Fruit fly (Drosophila melanogaster) whole organism, wandering third instar larva: ENCODE results near the gene CG14982.

Experiments used
- Abd-B ChIP-seq: fragments of >200 bp; optimal IDR thresholded peaks from 2 replicates; lab custom pipeline; 2017; ENCODE audit warnings: missing biosample characterization, missing genetic modification characterization
- CG32264 ChIP-seq: fragments of 200-800 bp; sonication (Bioruptor generic); optimal IDR thresholded peaks from 2 replicates; lab custom pipeline; 2016; ENCODE audit warnings: missing biosample characterization, missing genetic modification characterization
- CG9705 ChIP-seq: fragments of 200-800 bp; sonication (Bioruptor generic); optimal IDR thresholded peaks from 2 replicates; lab custom pipeline; 2018; ENCODE audit warnings: missing biosample characterization, mild to moderate bottlenecking, missing genetic modification characterization
- CrebA ChIP-seq: fragments of 200-800 bp; sonication (Bioruptor generic); optimal IDR thresholded peaks from 2 replicates; lab custom pipeline; 2016; ENCODE audit warnings: missing biosample characterization, mild to moderate bottlenecking, missing genetic modification characterization, borderline replicate concordance
- Dfd ChIP-seq: fragments of >200 bp; optimal IDR thresholded peaks from 2 replicates; lab custom pipeline; 2017; ENCODE audit warnings: missing biosample characterization, missing genetic modification characterization
- Dif ChIP-seq: fragments of 200-275, 200-300 bp; sonication (Bioruptor generic); optimal IDR thresholded peaks from 2 replicates; lab custom pipeline; 2018; ENCODE audit warnings: missing biosample characterization, missing genetic modification characterization; ENCODE audit not compliant: partially characterized antibody
- GATAd ChIP-seq: sonication (Bioruptor generic); optimal IDR thresholded peaks from 2 replicates; lab custom pipeline; 2016; ENCODE audit warnings: missing biosample characterization, missing genetic modification characterization
- HLH106 ChIP-seq: fragments of 200-800 bp; optimal IDR thresholded peaks from 3 replicates; lab custom pipeline; 2019; ENCODE audit warnings: missing biosample characterization, mild to moderate bottlenecking, missing genetic modification characterization, moderate library complexity
- Hnf4 ChIP-seq: fragments of 200-800 bp; sonication (Bioruptor generic); optimal IDR thresholded peaks from 2 replicates; lab custom pipeline; 2016; ENCODE audit warnings: missing biosample characterization, mild to moderate bottlenecking, missing genetic modification characterization
- Hr78 ChIP-seq: fragments of >200 bp; optimal IDR thresholded peaks from 2 replicates; lab custom pipeline; 2017; ENCODE audit warnings: missing biosample characterization, missing genetic modification characterization
- Hr83 ChIP-seq: fragments of 200-300 bp; sonication (Bioruptor generic); optimal IDR thresholded peaks from 2 replicates; lab custom pipeline; 2016; ENCODE audit warnings: missing biosample characterization, mild to moderate bottlenecking, missing genetic modification characterization, moderate library complexity; ENCODE audit not compliant: poor library complexity, severe bottlenecking
- Jra ChIP-seq: sonication (Bioruptor generic); optimal IDR thresholded peaks from 2 replicates; lab custom pipeline; 2016; ENCODE audit warnings: missing biosample characterization, missing genetic modification characterization
- Mio ChIP-seq: sonication (Bioruptor generic); optimal IDR thresholded peaks from 2 replicates; lab custom pipeline; 2016; ENCODE audit warnings: missing biosample characterization, missing genetic modification characterization
- Myc ChIP-seq: fragments of >200 bp; optimal IDR thresholded peaks from 2 replicates; lab custom pipeline; 2017
- N ChIP-seq: fragments of >200 bp; optimal IDR thresholded peaks from 2 replicates; lab custom pipeline; 2018; ENCODE audit warnings: missing biosample characterization, missing external identifiers, missing genetic modification characterization
- OdsH ChIP-seq: fragments of 200-800 bp; sonication (Bioruptor generic); optimal IDR thresholded peaks from 2 replicates; lab custom pipeline; 2016; ENCODE audit warnings: missing biosample characterization, mild to moderate bottlenecking, missing genetic modification characterization
- Rel ChIP-seq, 2 experiments: fragments of 200-800 bp; sonication (Bioruptor generic) in 1 of 2; optimal IDR thresholded peaks; 2 replicates in 1 of 2; 3 replicates in 1 of 2; lab custom pipeline; 2016 to 2019; ENCODE audit warnings: mild to moderate bottlenecking in 2 of 2, missing biosample characterization in 2 of 2, missing genetic modification characterization in 2 of 2, moderate library complexity in 1 of 2
- Sp1 ChIP-seq: fragments of 200-800 bp; sonication (Bioruptor generic); optimal IDR thresholded peaks from 3 replicates; lab custom pipeline; 2019; ENCODE audit warnings: missing biosample characterization, mild to moderate bottlenecking, missing genetic modification characterization, moderate library complexity
- Vsx2 ChIP-seq: fragments of 200-300, 225-300 bp; sonication (Bioruptor generic); optimal IDR thresholded peaks from 2 replicates; lab custom pipeline; 2018; ENCODE audit warnings: missing biosample characterization, missing genetic modification characterization; ENCODE audit not compliant: partially characterized antibody
- br ChIP-seq: fragments of 200-800 bp; sonication (Bioruptor generic); optimal IDR thresholded peaks from 2 replicates; lab custom pipeline; 2016; ENCODE audit warnings: missing biosample characterization, missing genetic modification characterization
- brk ChIP-seq: fragments of 200-800 bp; sonication (Bioruptor generic); optimal IDR thresholded peaks from 2 replicates; lab custom pipeline; 2016; ENCODE audit warnings: missing biosample characterization, mild to moderate bottlenecking, missing genetic modification characterization
- dl ChIP-seq, 2 experiments: fragments of 175-275, 200-275 bp in 1 of 2; fragments of 200-275 bp in 1 of 2; sonication (Bioruptor generic); optimal IDR thresholded peaks; lab custom pipeline; 2018; ENCODE audit warnings: mild to moderate bottlenecking in 2 of 2, missing biosample characterization in 2 of 2, missing genetic modification characterization in 2 of 2, moderate library complexity in 2 of 2; ENCODE audit not compliant: partially characterized antibody in 2 of 2, insufficient read depth in 1 of 2
- dmrt93B ChIP-seq: fragments of 200-800 bp; sonication (Bioruptor generic); optimal IDR thresholded peaks from 2 replicates; lab custom pipeline; 2018; ENCODE audit warnings: missing biosample characterization, mild to moderate bottlenecking, missing genetic modification characterization
- dsf ChIP-seq: sonication (Bioruptor generic); optimal IDR thresholded peaks from 2 replicates; lab custom pipeline; 2016; ENCODE audit warnings: missing biosample characterization, missing genetic modification characterization, borderline replicate concordance
- ey ChIP-seq: fragments of 200-800 bp; sonication (Bioruptor generic); optimal IDR thresholded peaks from 2 replicates; lab custom pipeline; 2016; ENCODE audit warnings: missing biosample characterization, missing genetic modification characterization
- foxo ChIP-seq, 2 experiments: fragments of 200-800 bp; sonication (Bioruptor generic); optimal IDR thresholded peaks; 2 replicates in 1 of 2; 3 replicates in 1 of 2; lab custom pipeline; 2016 to 2017; ENCODE audit warnings: missing biosample characterization in 2 of 2, missing genetic modification characterization in 2 of 2
- fru ChIP-seq: fragments of 200-800 bp; sonication (Bioruptor generic); optimal IDR thresholded peaks from 3 replicates; lab custom pipeline; 2016; ENCODE audit warnings: missing biosample characterization, mild to moderate bottlenecking, missing genetic modification characterization
- h ChIP-seq: fragments of 200-800 bp; sonication (Bioruptor generic); optimal IDR thresholded peaks from 3 replicates; lab custom pipeline; 2016; ENCODE audit warnings: missing biosample characterization, mild to moderate bottlenecking, missing genetic modification characterization
- jim ChIP-seq: fragments of 175-275, 200-325 bp; sonication (Bioruptor generic); optimal IDR thresholded peaks from 2 replicates; lab custom pipeline; 2016; ENCODE audit warnings: missing biosample characterization, mild to moderate bottlenecking, missing genetic modification characterization
- lola ChIP-seq: fragments of >200 bp; optimal IDR thresholded peaks from 2 replicates; lab custom pipeline; 2017; ENCODE audit warnings: missing biosample characterization, missing genetic modification characterization
- pan ChIP-seq: fragments of >200 bp; optimal IDR thresholded peaks from 2 replicates; lab custom pipeline; 2017
- psq ChIP-seq: fragments of 200-800 bp; sonication (Bioruptor generic); optimal IDR thresholded peaks from 3 replicates; lab custom pipeline; 2017; ENCODE audit warnings: missing biosample characterization, mild to moderate bottlenecking, missing genetic modification characterization, moderate library complexity
- rgr ChIP-seq: fragments of 200-800 bp; sonication (Bioruptor generic); optimal IDR thresholded peaks from 3 replicates; lab custom pipeline; 2016; ENCODE audit warnings: missing biosample characterization, mild to moderate bottlenecking, missing genetic modification characterization
- sage ChIP-seq: fragments of 200-800 bp; sonication (Bioruptor generic); optimal IDR thresholded peaks from 2 replicates; lab custom pipeline; 2016; ENCODE audit warnings: missing biosample characterization, mild to moderate bottlenecking, missing genetic modification characterization
- sv ChIP-seq: fragments of 200-800 bp; sonication (Bioruptor generic); optimal IDR thresholded peaks from 3 replicates; lab custom pipeline; 2016; ENCODE audit warnings: missing biosample characterization, missing genetic modification characterization
- tai ChIP-seq: sonication (Bioruptor generic); optimal IDR thresholded peaks from 2 replicates; lab custom pipeline; 2016; ENCODE audit warnings: missing biosample characterization, missing genetic modification characterization
- usp ChIP-seq: fragments of >200 bp; optimal IDR thresholded peaks from 2 replicates; lab custom pipeline; 2017; ENCODE audit warnings: missing biosample characterization, missing genetic modification characterization
- woc ChIP-seq: sonication (Bioruptor generic); optimal IDR thresholded peaks from 2 replicates; lab custom pipeline; 2016; ENCODE audit warnings: missing biosample characterization, mild to moderate bottlenecking, missing genetic modification characterization

Gene CG14982

DNA sequence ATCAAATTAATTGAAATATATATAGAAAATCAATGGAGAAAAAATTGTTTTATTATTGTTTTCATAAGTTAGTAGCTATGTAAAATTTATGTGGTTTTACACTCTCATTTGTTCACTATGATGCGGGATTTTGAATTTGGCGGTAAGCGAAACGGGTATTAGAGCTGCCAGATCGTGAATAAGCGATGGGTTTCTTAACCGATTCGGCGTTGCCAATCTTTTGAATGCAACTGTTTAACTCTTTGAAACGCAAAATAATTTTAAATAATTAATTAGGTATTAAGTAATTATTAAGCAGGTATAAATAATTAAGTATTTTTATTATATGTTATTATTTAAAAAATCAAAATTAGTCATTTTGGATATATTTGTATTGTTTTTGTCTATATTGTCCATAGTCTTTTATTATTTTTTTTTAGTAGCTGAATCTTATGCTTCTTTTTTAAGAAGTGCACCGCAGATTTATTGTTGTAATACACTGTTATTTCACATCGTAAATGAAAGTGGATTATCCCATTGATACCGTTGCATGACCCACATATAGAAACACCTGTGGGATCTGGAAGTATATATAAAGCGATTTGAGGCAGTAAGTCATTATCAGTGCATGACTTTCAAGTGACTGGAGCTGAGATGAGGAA, 4.9 kb downstream of the CG14982 start, which contains the start of gene CG10853:
Gene CG10853, plus strand, starts transcription at position 591 of the 641 bp plus-strand sequence.
- no peak for TF ChIP-seq rgr
- no peak for TF ChIP-seq Rel (GFP tag; optimal IDR thresholded peaks at IDR 0.05; lab: Kevin White, UChicago)
- TF ChIP-seq Rel (tag; optimal IDR thresholded peaks at IDR 0.05; lab: Kevin White, UChicago): no peak
- no peak for TF ChIP-seq Mio
- TF ChIP-seq sage (GFP tag; lab: Kevin White, UChicago): peak; percentile 26
- TF ChIP-seq, all 38 proteins: peak for 1

DNA sequence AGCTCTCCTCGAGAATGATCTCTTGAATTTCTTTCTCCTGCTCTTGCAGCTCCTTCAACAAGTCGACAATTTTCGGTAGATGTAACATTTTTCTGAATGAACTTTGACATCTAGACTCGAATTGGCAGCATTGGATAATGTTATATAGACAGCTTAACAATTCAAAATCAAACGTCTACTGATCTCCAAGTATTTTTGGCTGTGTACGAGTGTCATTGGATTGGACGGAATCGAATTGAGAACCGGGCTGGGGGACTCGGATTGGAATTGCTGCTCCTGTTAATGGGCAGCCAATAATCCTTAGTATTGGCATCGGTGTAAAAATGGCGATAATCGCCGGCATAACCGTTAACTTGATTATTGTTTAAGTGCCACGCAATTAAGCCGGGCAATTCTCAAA, 6.7 kb downstream of the CG14982 start, which contains the start of gene CG14983:
Gene CG14983, minus strand, starts transcription at position 101 of the 400 bp plus-strand sequence.
- TF ChIP-seq psq (GFP tag; lab: Kevin White, UChicago) (no peak), Hr78 (GFP tag; lab: Kevin White, UChicago) (no peak), OdsH (GFP tag; lab: Kevin White, UChicago) (no peak), Abd-B (GFP tag; lab: Kevin White, UChicago) (no peak), ey (no peak), CG9705 (GFP tag; lab: Kevin White, UChicago) (no peak), h (no peak), Myc (lab: Kevin White, UChicago) (no peak), CG32264 (no peak), GATAd (no peak), foxo (GFP tag; optimal IDR thresholded peaks at IDR 0.05; lab: Kevin White, UChicago) (no peak), jim (no peak), usp (no peak)

DNA sequence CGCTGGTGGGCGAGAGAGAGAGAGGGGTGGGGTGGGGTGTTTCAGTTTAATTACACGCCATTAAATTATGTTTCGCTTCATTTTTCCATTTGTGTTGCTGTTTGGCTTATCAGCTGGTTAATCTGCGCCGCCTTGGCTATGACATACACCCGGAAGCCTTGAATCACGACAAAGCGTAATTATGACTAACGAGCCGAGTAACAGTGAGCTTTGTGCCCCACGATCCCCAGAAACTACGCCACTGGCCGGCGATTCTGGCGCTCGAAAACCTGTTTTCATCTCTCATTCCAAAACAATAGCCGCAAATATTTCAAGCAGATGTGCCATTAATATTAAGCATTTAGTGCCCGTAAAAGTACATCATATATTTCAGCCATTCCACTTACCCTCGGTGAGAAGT, 9.4 kb downstream of the CG14982 start:
- no peak for TF ChIP-seq Sp1 (GFP tag; lab: Kevin White, UChicago)
- TF ChIP-seq dl (GFP tag; optimal IDR thresholded peaks at IDR 0.05; lab: Kevin White, UChicago; ENCODE audit: insufficient read depth in 1 of 2, partially characterized antibody in 2 of 2): no peak
- TF ChIP-seq usp: no peak
- TF ChIP-seq Dfd (GFP tag; lab: Kevin White, UChicago): no peak
- TF ChIP-seq CG32264: no peak
- no peak for TF ChIP-seq lola (GFP tag; lab: Kevin White, UChicago)
- no peak for TF ChIP-seq Jra (GFP tag; lab: Kevin White, UChicago)
- TF ChIP-seq pan (lab: Kevin White, UChicago): no peak
- no peak for TF ChIP-seq brk

DNA sequence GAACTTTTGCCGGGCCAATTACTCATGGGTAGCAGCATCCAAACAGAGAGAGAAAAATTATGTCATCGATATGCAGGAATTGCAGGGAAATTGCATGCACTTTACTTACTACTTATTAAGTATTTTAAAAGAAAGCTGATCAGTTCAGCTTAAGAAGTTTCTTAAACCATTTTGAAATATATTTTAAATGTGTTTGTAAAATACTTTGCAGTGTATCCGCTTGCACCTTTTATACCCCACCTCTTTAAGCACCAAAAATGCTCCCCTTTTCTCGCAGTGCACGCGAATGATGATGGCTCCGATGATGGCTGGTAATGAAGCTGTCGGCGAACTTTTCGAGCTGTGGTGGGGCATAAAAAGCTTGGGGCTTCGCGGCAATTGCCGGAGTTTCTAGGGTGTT, 10.0 kb downstream of the CG14982 start, which contains the start of gene CG14984:
Gene CG14984, minus strand, starts transcription at position 83 of the 400 bp plus-strand sequence.
- TF ChIP-seq sv (GFP tag; lab: Kevin White, UChicago) (no peak), Mio (no peak), Dfd (GFP tag; lab: Kevin White, UChicago) (no peak), br (GFP tag; lab: Kevin White, UChicago) (peak; percentile 80), sage (GFP tag; lab: Kevin White, UChicago) (peak; percentile 69), foxo (GFP tag; optimal IDR thresholded peaks at IDR 0.05; lab: Kevin White, UChicago) (peak in 1 of 2 experiments; percentile 84), HLH106 (peak; percentile 81), ey (peak; percentile 85), h (peak; percentile 92), Hr83 (GFP tag; lab: Kevin White, UChicago) (no peak), fru (GFP tag; lab: Kevin White, UChicago) (peak; percentile 84), CG9705 (GFP tag; lab: Kevin White, UChicago) (peak; percentile 28), Hnf4 (GFP tag; lab: Kevin White, UChicago) (no peak), lola (GFP tag; lab: Kevin White, UChicago) (no peak), Vsx2 (GFP tag; lab: Kevin White, UChicago) (no peak), pan (lab: Kevin White, UChicago) (no peak), rgr (peak; percentile 81), CrebA (GFP tag; lab: Kevin White, UChicago) (no peak), OdsH (GFP tag; lab: Kevin White, UChicago) (peak; percentile 83), Jra (GFP tag; lab: Kevin White, UChicago) (peak; percentile 32), N (GFP tag; lab: Kevin White, UChicago) (no peak), Rel (GFP tag; optimal IDR thresholded peaks at IDR 0.05; lab: Kevin White, UChicago) (peak; percentile 6), Rel (tag; optimal IDR thresholded peaks at IDR 0.05; lab: Kevin White, UChicago) (no peak), GATAd (no peak), dl (GFP tag; optimal IDR thresholded peaks at IDR 0.05; lab: Kevin White, UChicago; ENCODE audit: insufficient read depth in 1 of 2, partially characterized antibody in 2 of 2) (no peak), Sp1 (GFP tag; lab: Kevin White, UChicago) (peak; percentile 58), brk (peak; percentile 63), psq (GFP tag; lab: Kevin White, UChicago) (peak; percentile 72), Myc (lab: Kevin White, UChicago) (no peak), Abd-B (GFP tag; lab: Kevin White, UChicago) (no peak), dmrt93B (GFP tag; lab: Kevin White, UChicago) (peak; percentile 61), dsf (GFP tag; lab: Kevin White, UChicago) (no peak), usp (no peak), woc (GFP tag; lab: Kevin White, UChicago) (peak; percentile 52), Hr78 (GFP tag; lab: Kevin White, UChicago) (no peak), jim (no peak), CG32264 (peak; percentile 28), Dif (no peak), tai (GFP tag; lab: Kevin White, UChicago) (no peak)
- TF ChIP-seq, all 38 proteins: peak for 18
